Fruit fly (Drosophila melanogaster) whole organism, larva: Measurements from ENCODE around the gene CG3032.

Experiments used
- noc ChIP-seq: fragments of 200-800 bp; sonication (Bioruptor generic); optimal IDR thresholded peaks from 3 replicates; lab custom pipeline; 2019; ENCODE audit warnings: missing biosample characterization, mild to moderate bottlenecking, missing genetic modification characterization, moderate library complexity

CG3032 gene

dm6 chrX:6985182-6985851 lies 28.4 kb downstream of the CG3032 start:
- peak; percentile 88 for TF ChIP-seq noc (tag; lab: Kevin White, UChicago)

- TF ChIP-seq noc (tag; lab: Kevin White, UChicago): no peak
Observed at dm6 chrX:6983500-6984320, 30.0 kb downstream of the CG3032 start.

dm6 chrX:6982705-6983384 lies 30.8 kb downstream of the CG3032 start:
- TF ChIP-seq noc (tag; lab: Kevin White, UChicago): no peak

- peak; percentile 19 for TF ChIP-seq noc (tag; lab: Kevin White, UChicago)
Observed at dm6 chrX:6982054-6982453, 31.6 kb downstream of the CG3032 start.

DNA sequence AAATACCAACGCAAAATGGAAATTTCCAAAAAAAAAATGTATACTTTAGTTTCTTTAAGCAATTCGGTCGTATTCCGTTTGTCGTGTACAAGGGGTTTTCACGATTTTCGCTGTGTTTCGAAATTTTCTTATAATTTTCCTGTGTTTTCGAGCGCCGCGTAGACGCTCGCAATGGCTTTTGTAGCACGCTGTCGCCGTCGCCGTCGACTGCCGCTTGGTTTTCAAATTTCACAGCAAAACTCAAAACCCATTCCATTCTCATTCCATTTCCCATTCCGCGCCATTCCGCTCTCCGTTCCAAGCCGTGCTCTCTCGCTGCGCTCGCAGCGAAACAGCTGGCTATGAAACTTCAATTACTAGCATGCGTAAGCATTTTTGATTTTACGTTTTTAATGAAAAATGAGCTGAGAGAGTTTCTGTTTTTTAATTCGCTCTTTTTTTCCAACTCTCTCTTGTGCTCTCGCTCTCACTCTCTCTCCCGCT lies 32.2 kb downstream of the CG3032 start:
- TF ChIP-seq noc (tag; lab: Kevin White, UChicago): no peak

dm6 chrX:6976911-6977310 lies 36.8 kb downstream of the CG3032 start:
- no peak for TF ChIP-seq noc (tag; lab: Kevin White, UChicago)

dm6 chrX:6976364-6976763 lies 37.3 kb downstream of the CG3032 start:
- TF ChIP-seq noc (tag; lab: Kevin White, UChicago): no peak

DNA sequence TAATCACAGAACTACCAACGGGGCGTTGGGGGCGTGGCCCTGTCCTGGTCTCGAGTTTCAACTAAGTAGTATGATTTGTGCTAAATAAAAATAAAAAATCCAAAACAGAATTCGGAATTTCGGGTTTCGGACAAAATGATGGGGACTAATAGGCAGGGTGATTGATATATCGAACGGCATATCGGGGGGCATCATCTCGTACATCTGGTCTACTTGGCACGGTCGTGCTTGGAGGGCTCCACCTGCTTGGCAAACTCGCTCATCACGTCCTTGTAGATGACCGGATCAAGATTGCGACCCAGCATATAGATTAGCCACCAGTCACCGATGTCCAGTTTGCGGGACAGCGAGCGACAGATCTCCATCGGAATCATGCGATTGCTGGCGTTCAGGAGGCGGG lies 39.5 kb downstream of the CG3032 start:
- TF ChIP-seq noc (tag; lab: Kevin White, UChicago): no peak

dm6 chrX:6973340-6973739 lies 40.3 kb downstream of the CG3032 start, which contains the start of gene CG3040:
CG3040 (minus strand) TSS chrX:6973393.
- TF ChIP-seq noc (tag; lab: Kevin White, UChicago): no peak

- peak; percentile 99 for TF ChIP-seq noc (tag; lab: Kevin White, UChicago)
Observed at dm6 chrX:6969364-6970137, 44.1 kb downstream of the CG3032 start, which contains the start of gene CG4586. CG4586 (plus strand) TSS chrX:6969918.

DNA sequence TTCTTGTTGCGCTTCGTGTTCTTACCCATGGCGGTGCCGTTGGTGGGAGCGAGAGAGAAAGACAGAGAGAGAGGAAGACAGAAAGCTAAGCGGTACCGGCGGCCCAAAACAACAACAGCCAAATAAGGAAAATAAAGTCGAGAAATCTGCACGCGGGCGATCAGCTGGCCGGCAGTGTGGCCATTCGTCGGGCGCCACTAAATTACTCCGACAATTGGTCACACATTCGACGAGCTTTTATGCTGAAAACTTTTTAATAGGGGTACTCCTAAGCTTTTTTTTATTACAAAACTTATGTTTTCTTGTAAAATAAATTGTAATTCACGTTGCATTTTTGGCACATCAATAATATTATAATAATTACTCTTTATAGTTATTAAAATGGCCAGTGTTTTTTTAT lies 45.1 kb downstream of the CG3032 start, which contains the start of gene Setd3:
Gene Setd3 (minus strand): TSS at position 187 of the 400 bp plus-strand sequence.
- no peak for TF ChIP-seq noc (tag; lab: Kevin White, UChicago)
